Worm (Caenorhabditis elegans) whole organism, early embryonic: ENCODE data around the gene hsp-16.41.

Experiments used
- ama-1 ChIP-seq: fragments of 150-350 bp; optimal IDR thresholded peaks from 2 replicates; lab custom pipeline; 2014
- ceh-36 ChIP-seq: sonication (generic microtip); optimal IDR thresholded peaks from 2 replicates; lab custom pipeline; 2016; ENCODE audit warnings: missing genetic modification characterization, inconsistent platforms, missing compliant biosample characterization
- flt-1 ChIP-seq: fragments of 200-800 bp; sonication (Bioruptor generic); IDR thresholded peaks from 2 replicates; pipeline ENCODE4 v1.3.6; 2022; ENCODE audit warnings: missing genetic modification characterization, missing compliant biosample characterization
- pes-1 ChIP-seq: fragments of 200-800 bp; sonication (Bioruptor generic); IDR thresholded peaks from 2 replicates; pipeline ENCODE4 v1.3.6; 2022; ENCODE audit warnings: missing genetic modification reagents, missing genetic modification characterization, missing compliant biosample characterization
- scrt-1 ChIP-seq: fragments of 200-800 bp; sonication (Bioruptor generic); IDR thresholded peaks from 2 replicates; pipeline ENCODE4 v1.3.6; 2022; ENCODE audit warnings: missing genetic modification characterization, missing compliant biosample characterization
- tra-4 ChIP-seq: sonication (generic microtip); optimal IDR thresholded peaks from 2 replicates; lab custom pipeline; 2017; ENCODE audit warnings: missing genetic modification characterization, missing compliant biosample characterization

- TF ChIP-seq ama-1 (lab: Kevin White, UChicago), result no peak
- no peak for TF ChIP-seq tra-4 (tag; lab: Kevin White, UChicago)
- no peak for TF ChIP-seq flt-1 (GFP tag; lab: Robert Waterston, UW)
- no peak for TF ChIP-seq scrt-1 (GFP tag; lab: Robert Waterston, UW)
- TF ChIP-seq pes-1 (GFP tag; lab: Robert Waterston, UW), result no peak
- no peak for TF ChIP-seq ceh-36 (tag; lab: Kevin White, UChicago)
Observed at ce11 chrV:1756856-1757255, 48.1 kb upstream of the hsp-16.41 start, which contains the start of gene clec-204.
